Worm (Caenorhabditis elegans): ENCODE measurements around the gene nol-9.
"Not testable (repeated sequence)": the region's sequence is repeated elsewhere in the genome, so short reads cannot be mapped to it uniquely, and the experiment has no call there.

DNA sequence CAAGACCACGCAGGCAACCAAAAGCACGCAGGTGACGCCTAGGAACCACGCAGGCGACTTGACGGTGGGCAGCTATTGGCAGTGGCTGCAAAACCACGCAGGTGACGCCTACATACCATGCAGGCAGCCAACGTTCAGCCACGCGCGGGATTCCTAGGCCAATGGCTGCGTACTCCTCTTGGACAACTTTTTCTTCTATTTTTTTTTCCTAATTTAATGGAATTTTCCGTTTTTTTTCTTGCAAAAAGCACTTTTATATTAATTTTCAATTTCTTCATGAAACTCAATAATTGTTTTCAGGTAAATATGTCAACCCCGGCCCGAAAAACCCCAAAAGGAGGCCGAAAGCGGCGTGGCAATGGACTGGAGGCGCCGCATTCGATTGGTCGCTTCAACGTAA lies 32.9 kb downstream of the nol-9 start, which contains the start of gene Y38H8A.7:
- not testable (repeated sequence) for TF ChIP-seq ztf-4, egl-27, snpc-4 (tag; optimal IDR thresholded peaks at IDR 0.05)
